Fruit fly (Drosophila melanogaster) whole organism: Measurements from ENCODE around the gene Spt7.

Experiments
- CG8478 ChIP-seq: fragments of >200 bp; optimal IDR thresholded peaks from 2 replicates; lab custom pipeline; 2018; ENCODE audit warnings: inconsistent platforms
- Dll ChIP-seq: fragments of >200 bp; optimal IDR thresholded peaks from 2 replicates; lab custom pipeline; 2017
- EcR ChIP-seq, 2 experiments: fragments of >200 bp; optimal IDR thresholded peaks; 2 replicates each; lab custom pipeline; 2017; ENCODE audit warnings: missing biosample characterization in 2 of 2, missing genetic modification characterization in 2 of 2, missing genetic modification reagents in 2 of 2
- pan ChIP-seq: fragments of >200 bp; optimal IDR thresholded peaks from 2 replicates; lab custom pipeline; 2017
- psq ChIP-seq: fragments of >200 bp; optimal IDR thresholded peaks from 2 replicates; lab custom pipeline; 2017
- usp ChIP-seq: fragments of >200 bp; optimal IDR thresholded peaks from 2 replicates; lab custom pipeline; 2017; ENCODE audit warnings: missing biosample characterization, missing genetic modification characterization, mixed read lengths

Spt7 gene

dm6 chrX:17845820-17846379 is 4.4 kb upstream of the Spt7 start:
- TF ChIP-seq CG8478 (lab: Kevin White, UChicago) (no peak), pan (lab: Kevin White, UChicago) (no peak), psq (lab: Kevin White, UChicago) (no peak), EcR (GFP tag; optimal IDR thresholded peaks at IDR 0.05; lab: Kevin White, UChicago) (no peak), Dll (lab: Kevin White, UChicago) (no peak), usp (GFP tag; lab: Kevin White, UChicago) (no peak)

dm6 chrX:17852457-17852856 is 2.2 kb downstream of the Spt7 start, which contains the start of gene CG32554:
Gene CG32554 (minus strand): TSS chrX:17852685.
- TF ChIP-seq CG8478 (lab: Kevin White, UChicago) (no peak), EcR (GFP tag; optimal IDR thresholded peaks at IDR 0.05; lab: Kevin White, UChicago) (no peak), psq (lab: Kevin White, UChicago) (no peak), Dll (lab: Kevin White, UChicago) (no peak), pan (lab: Kevin White, UChicago) (no peak), usp (GFP tag; lab: Kevin White, UChicago) (no peak)

dm6 chrX:17856029-17856428 is 5.8 kb downstream of the Spt7 start, which contains the start of gene Mco4:
Gene Mco4 (minus strand): TSS chrX:17856129.
- TF ChIP-seq pan (lab: Kevin White, UChicago) (no peak), EcR (GFP tag; optimal IDR thresholded peaks at IDR 0.05; lab: Kevin White, UChicago) (no peak), Dll (lab: Kevin White, UChicago) (no peak)

dm6 chrX:17856458-17857277 is 6.4 kb downstream of the Spt7 start, which contains the start of gene Srx:
Gene Srx (plus strand): TSS chrX:17856974.
- no peak for TF ChIP-seq psq (lab: Kevin White, UChicago)
- no peak for TF ChIP-seq EcR (GFP tag; optimal IDR thresholded peaks at IDR 0.05; lab: Kevin White, UChicago)

- TF ChIP-seq pan (lab: Kevin White, UChicago) (no peak), CG8478 (lab: Kevin White, UChicago) (no peak), EcR (GFP tag; optimal IDR thresholded peaks at IDR 0.05; lab: Kevin White, UChicago) (no peak), psq (lab: Kevin White, UChicago) (no peak), usp (GFP tag; lab: Kevin White, UChicago) (no peak), Dll (lab: Kevin White, UChicago) (no peak)
Measured at dm6 chrX:17857809-17858208, 7.5 kb downstream of the Spt7 start.

- TF ChIP-seq Dll (lab: Kevin White, UChicago), result no peak
- TF ChIP-seq pan (lab: Kevin White, UChicago), result no peak
Measured at dm6 chrX:17860711-17861110, 10.5 kb downstream of the Spt7 start, which contains the start of the genes Arp8 and CG6769. Gene Arp8 (minus strand): TSS chrX:17860800. Gene CG6769 (plus strand): TSS chrX:17861002.

dm6 chrX:17865103-17865502 is 14.8 kb downstream of the Spt7 start:
- TF ChIP-seq Dll (lab: Kevin White, UChicago) (no peak), psq (lab: Kevin White, UChicago) (no peak), EcR (GFP tag; optimal IDR thresholded peaks at IDR 0.05; lab: Kevin White, UChicago) (no peak), pan (lab: Kevin White, UChicago) (no peak), usp (GFP tag; lab: Kevin White, UChicago) (no peak), CG8478 (lab: Kevin White, UChicago) (no peak)

dm6 chrX:17870614-17871394 is 20.5 kb downstream of the Spt7 start:
- TF ChIP-seq psq (lab: Kevin White, UChicago) (no peak), CG8478 (lab: Kevin White, UChicago) (no peak), pan (lab: Kevin White, UChicago) (no peak), Dll (lab: Kevin White, UChicago) (no peak)

- TF ChIP-seq Dll (lab: Kevin White, UChicago) (no peak), CG8478 (lab: Kevin White, UChicago) (no peak), EcR (GFP tag; optimal IDR thresholded peaks at IDR 0.05; lab: Kevin White, UChicago) (no peak)
Measured at dm6 chrX:17872310-17872709, 22.1 kb downstream of the Spt7 start.

- TF ChIP-seq Dll (lab: Kevin White, UChicago) (no peak), EcR (GFP tag; optimal IDR thresholded peaks at IDR 0.05; lab: Kevin White, UChicago) (peak in 1 of 2 experiments; percentile 55), CG8478 (lab: Kevin White, UChicago) (no peak)
Measured at dm6 chrX:17873329-17873728, 23.1 kb downstream of the Spt7 start.

- TF ChIP-seq EcR (GFP tag; optimal IDR thresholded peaks at IDR 0.05; lab: Kevin White, UChicago), result no peak
- TF ChIP-seq CG8478 (lab: Kevin White, UChicago), result no peak
- peak; percentile 54 for TF ChIP-seq pan (lab: Kevin White, UChicago)
Measured at dm6 chrX:17875014-17875589, 24.8 kb downstream of the Spt7 start.
